Worm (Caenorhabditis elegans) whole organism, L2 larva: ENCODE results near the gene daf-1.
"Not testable (repeated sequence)": the region's sequence is repeated elsewhere in the genome, so short reads cannot be mapped to it uniquely, and the experiment has no call there.

Experiments used
- C34F6.9 ChIP-seq: fragments of 150-350 bp; optimal IDR thresholded peaks from 2 replicates; lab custom pipeline; 2014; ENCODE audit warnings: missing biosample characterization, missing genetic modification characterization
- F13H6.1 ChIP-seq: sonication (generic microtip); optimal IDR thresholded peaks from 2 replicates; lab custom pipeline; 2016; ENCODE audit warnings: missing genetic modification characterization, missing compliant biosample characterization
- R02D3.7 ChIP-seq: fragments of 150-350 bp; optimal IDR thresholded peaks from 2 replicates; lab custom pipeline; 2014; ENCODE audit warnings: missing biosample characterization, missing genetic modification characterization
- Y55F3AM.14 ChIP-seq: fragments of 200-800 bp; sonication (Bioruptor generic); optimal IDR thresholded peaks from 2 replicates; lab custom pipeline; 2018; ENCODE audit warnings: mild to moderate bottlenecking, missing genetic modification characterization, missing compliant biosample characterization
- ZK546.5 ChIP-seq: sonication (generic microtip); optimal IDR thresholded peaks from 2 replicates; lab custom pipeline; 2017; ENCODE audit warnings: missing biosample characterization, missing genetic modification characterization
- alr-1 ChIP-seq: fragments of 150-350 bp; optimal IDR thresholded peaks from 2 replicates; lab custom pipeline; 2014; ENCODE audit warnings: missing biosample characterization, missing genetic modification characterization
- blmp-1 ChIP-seq: sonication (generic microtip); optimal IDR thresholded peaks from 2 replicates; lab custom pipeline; 2017; ENCODE audit warnings: missing genetic modification characterization, mild to moderate bottlenecking, missing compliant biosample characterization, antibody characterized with exemption, moderate library complexity; ENCODE audit not compliant: insufficient read depth
- ceh-82 ChIP-seq: fragments of 150-350 bp; optimal IDR thresholded peaks from 2 replicates; lab custom pipeline; 2014; ENCODE audit warnings: missing biosample characterization, missing genetic modification characterization
- crh-2 ChIP-seq: sonication (generic microtip); optimal IDR thresholded peaks from 2 replicates; lab custom pipeline; 2017; ENCODE audit warnings: missing biosample characterization, missing genetic modification characterization
- dmd-4 ChIP-seq: sonication (generic microtip); optimal IDR thresholded peaks from 2 replicates; lab custom pipeline; 2017; ENCODE audit warnings: missing biosample characterization, missing genetic modification characterization
- egl-27 ChIP-seq: sonication (generic microtip); optimal IDR thresholded peaks from 3 replicates; lab custom pipeline; 2017; ENCODE audit warnings: missing biosample characterization, missing genetic modification reagents, missing genetic modification characterization
- elt-1 ChIP-seq: fragments of 150-350 bp; optimal IDR thresholded peaks from 2 replicates; lab custom pipeline; 2014; ENCODE audit warnings: missing biosample characterization, missing genetic modification characterization
- fos-1 ChIP-seq: fragments of 150-350 bp; optimal IDR thresholded peaks from 2 replicates; lab custom pipeline; 2014; ENCODE audit warnings: missing biosample characterization, missing genetic modification characterization
- gmeb-1 ChIP-seq: fragments of 150-350 bp; optimal IDR thresholded peaks from 2 replicates; lab custom pipeline; 2014; ENCODE audit warnings: missing biosample characterization, missing genetic modification characterization
- lin-11 ChIP-seq: fragments of 150-350 bp; sonication (generic microtip); optimal IDR thresholded peaks from 2 replicates; lab custom pipeline; 2014; ENCODE audit warnings: missing biosample characterization, missing genetic modification characterization, inconsistent platforms, mixed read lengths
- lin-13 ChIP-seq: fragments of 150-350 bp; optimal IDR thresholded peaks from 2 replicates; lab custom pipeline; 2014; ENCODE audit warnings: missing biosample characterization, missing genetic modification reagents, missing genetic modification characterization
- lsy-2 ChIP-seq, 2 experiments: fragments of 150-350 bp in 1 of 2; sonication (generic microtip) in 1 of 2; optimal IDR thresholded peaks; 2 replicates each; lab custom pipeline; 2014 to 2017; ENCODE audit warnings: missing biosample characterization in 2 of 2, missing genetic modification characterization in 2 of 2
- mbf-1 ChIP-seq: sonication (generic microtip); optimal IDR thresholded peaks from 2 replicates; lab custom pipeline; 2017; ENCODE audit warnings: missing biosample characterization, missing genetic modification characterization
- nhr-10 ChIP-seq: sonication (generic microtip); optimal IDR thresholded peaks from 2 replicates; lab custom pipeline; 2017; ENCODE audit warnings: missing biosample characterization, missing genetic modification characterization
- nhr-129 ChIP-seq: fragments of 150-350 bp; optimal IDR thresholded peaks from 2 replicates; lab custom pipeline; 2014; ENCODE audit warnings: missing biosample characterization, missing genetic modification characterization
- nhr-21 ChIP-seq: fragments of 150-350 bp; optimal IDR thresholded peaks from 2 replicates; lab custom pipeline; 2014; ENCODE audit warnings: missing biosample characterization, missing genetic modification characterization
- nhr-23 ChIP-seq: fragments of 150-350 bp; optimal IDR thresholded peaks from 2 replicates; lab custom pipeline; 2014; ENCODE audit warnings: missing biosample characterization, missing genetic modification reagents, missing genetic modification characterization
- nhr-25 ChIP-seq: fragments of 150-350 bp; sonication (generic microtip); optimal IDR thresholded peaks from 3 replicates; lab custom pipeline; 2014; ENCODE audit warnings: missing biosample characterization, missing genetic modification characterization
- nhr-6 ChIP-seq: fragments of 150-350 bp; optimal IDR thresholded peaks from 2 replicates; lab custom pipeline; 2014; ENCODE audit warnings: missing biosample characterization, missing genetic modification characterization
- sem-4 ChIP-seq: fragments of 150-350 bp; optimal IDR thresholded peaks from 2 replicates; lab custom pipeline; 2014; ENCODE audit warnings: missing biosample characterization, missing genetic modification reagents, missing genetic modification characterization
- skn-1 ChIP-seq: sonication (generic microtip); optimal IDR thresholded peaks from 2 replicates; lab custom pipeline; 2017; ENCODE audit warnings: missing biosample characterization, missing genetic modification characterization
- sma-3 ChIP-seq: sonication (generic microtip); optimal IDR thresholded peaks from 2 replicates; lab custom pipeline; 2016; ENCODE audit warnings: missing genetic modification reagents, missing genetic modification characterization, missing compliant biosample characterization
- sma-9 ChIP-seq, 2 experiments: fragments of 150-350 bp in 1 of 2; sonication (generic microtip) in 1 of 2; optimal IDR thresholded peaks; 2 replicates each; lab custom pipeline; 2014 to 2016; ENCODE audit warnings: missing genetic modification characterization in 2 of 2, mild to moderate bottlenecking in 1 of 2, missing biosample characterization in 1 of 2, missing compliant biosample characterization in 1 of 2, missing genetic modification reagents in 1 of 2, moderate library complexity in 1 of 2
- unc-39 ChIP-seq: fragments of 150-350 bp; optimal IDR thresholded peaks from 2 replicates; lab custom pipeline; 2014; ENCODE audit warnings: missing biosample characterization, missing genetic modification characterization
- zag-1 ChIP-seq: fragments of 150-350 bp; optimal IDR thresholded peaks from 2 replicates; lab custom pipeline; 2014; ENCODE audit warnings: missing biosample characterization, missing genetic modification characterization
- ztf-1 ChIP-seq: fragments of 200-800 bp; sonication (Bioruptor generic); conservative IDR thresholded peaks from 2 replicates; pipeline ENCODE4 v1.3.6; 2022; ENCODE audit warnings: missing genetic modification characterization, missing compliant biosample characterization
- ztf-11 ChIP-seq: sonication (generic microtip); optimal IDR thresholded peaks from 2 replicates; lab custom pipeline; 2017; ENCODE audit warnings: missing biosample characterization, missing genetic modification characterization
- ztf-4 ChIP-seq: fragments of 150-350 bp; optimal IDR thresholded peaks from 2 replicates; lab custom pipeline; 2014; ENCODE audit warnings: missing biosample characterization, missing genetic modification characterization

Gene daf-1

DNA sequence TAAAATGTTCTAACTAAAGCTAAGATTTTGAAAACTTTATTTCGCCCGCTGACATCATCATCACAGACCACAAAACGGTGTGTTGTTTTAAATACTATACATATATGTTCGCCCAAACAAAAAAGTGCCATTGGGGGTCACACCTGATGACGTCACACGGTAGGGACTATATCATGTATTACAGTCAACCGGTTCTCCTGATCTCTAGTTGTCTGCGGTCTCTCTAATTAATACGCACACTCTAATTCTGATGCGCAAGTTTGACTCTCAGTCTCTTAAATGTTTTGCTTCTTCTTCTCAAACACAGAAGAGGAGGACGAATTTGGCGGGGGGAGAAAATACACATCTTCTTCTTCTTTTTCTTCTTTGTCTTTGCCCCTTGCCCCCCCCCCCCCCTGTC is 29.4 kb upstream of the daf-1 start:
- TF ChIP-seq F13H6.1 (tag; lab: Kevin White, UChicago) (peak; percentile 9), ztf-4 (tag; lab: Kevin White, UChicago) (peak; percentile 11), lsy-2 (tag; optimal IDR thresholded peaks at IDR 0.05; lab: Kevin White, UChicago) (peak in 1 of 2 experiments; percentile 24), nhr-25 (tag; lab: Kevin White, UChicago) (peak; percentile 92), nhr-21 (tag; lab: Kevin White, UChicago) (peak; percentile 36), ceh-82 (tag; lab: Kevin White, UChicago) (no peak), nhr-129 (tag; lab: Kevin White, UChicago) (peak; percentile 9), elt-1 (tag; lab: Kevin White, UChicago) (no peak), sma-9 (GFP tag; optimal IDR thresholded peaks at IDR 0.05; lab: Kevin White, UChicago) (peak; percentile 51), sma-9 (tag; optimal IDR thresholded peaks at IDR 0.05; lab: Kevin White, UChicago) (no peak), blmp-1 (tag; lab: Kevin White, UChicago) (peak; percentile 59), sem-4 (tag; lab: Kevin White, UChicago) (peak; percentile 35), crh-2 (tag; lab: Kevin White, UChicago) (peak; percentile 59), Y55F3AM.14 (peak; percentile 36), gmeb-1 (no peak), sma-3 (GFP tag; lab: Kevin White, UChicago) (peak; percentile 81), skn-1 (tag; lab: Kevin White, UChicago) (no peak), egl-27 (tag; lab: Kevin White, UChicago) (peak; percentile 6)

DNA sequence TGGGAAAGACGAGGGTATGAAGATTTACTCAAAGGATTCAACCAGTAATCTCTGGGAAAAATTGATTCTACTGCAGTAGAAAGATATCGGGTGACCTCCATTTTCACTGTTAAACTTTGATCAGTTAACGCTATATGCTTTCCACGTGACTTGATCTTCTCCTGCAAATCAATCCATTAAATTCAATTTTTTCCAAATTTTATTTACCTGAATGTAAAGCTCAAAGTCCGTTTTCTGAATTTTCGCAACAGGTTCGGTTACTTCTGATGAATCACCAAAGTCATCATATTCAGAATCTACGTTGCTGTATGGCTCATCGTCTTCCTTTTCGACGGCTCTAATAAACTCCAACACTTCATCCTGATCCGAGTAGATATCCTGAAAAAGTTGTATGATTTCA is 22.9 kb upstream of the daf-1 start, which contains the start of gene B0545.4:
Gene B0545.4 (minus strand): TSS at position 101 of the 400 bp plus-strand sequence.
- TF ChIP-seq nhr-6 (tag; lab: Kevin White, UChicago) (no peak), sem-4 (tag; lab: Kevin White, UChicago) (no peak), C34F6.9 (tag; lab: Kevin White, UChicago) (no peak), nhr-25 (tag; lab: Kevin White, UChicago) (no peak), R02D3.7 (tag; lab: Kevin White, UChicago) (no peak), lin-11 (tag; lab: Kevin White, UChicago) (no peak), nhr-23 (tag; lab: Kevin White, UChicago) (no peak), ZK546.5 (tag; lab: Kevin White, UChicago) (no peak), unc-39 (tag; lab: Kevin White, UChicago) (no peak), skn-1 (tag; lab: Kevin White, UChicago) (no peak)
- TF ChIP-seq, all 48 proteins: peak for 0

DNA sequence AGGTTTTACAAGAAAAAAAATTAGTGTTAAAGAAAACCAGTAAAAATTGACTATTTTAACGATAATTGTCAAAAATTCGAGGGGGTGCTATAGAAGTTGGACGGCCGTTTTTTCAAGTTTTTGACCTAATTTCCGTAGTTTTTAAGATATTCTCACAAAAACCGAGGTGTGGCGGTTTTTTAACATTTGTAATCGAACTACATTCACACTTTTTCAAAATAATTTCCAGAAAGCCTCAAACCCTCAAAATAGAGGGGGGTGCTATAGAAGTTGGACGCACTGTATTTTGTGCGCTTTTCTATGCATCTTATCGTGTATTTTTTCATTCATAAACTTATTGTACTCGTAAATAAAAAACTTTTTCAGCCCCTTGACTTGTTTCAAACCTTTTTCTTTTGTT is 20.8 kb upstream of the daf-1 start, which contains the start of gene F29C4.4:
Gene F29C4.4 (plus strand): TSS at position 301 of the 400 bp plus-strand sequence.
- TF ChIP-seq alr-1; unc-39 (tag; lab: Kevin White, UChicago); lsy-2 (tag; optimal IDR thresholded peaks at IDR 0.05; lab: Kevin White, UChicago): not testable (repeated sequence)
- TF ChIP-seq, all 48 proteins: peak for 0; not testable (repeated sequence) for 48

DNA sequence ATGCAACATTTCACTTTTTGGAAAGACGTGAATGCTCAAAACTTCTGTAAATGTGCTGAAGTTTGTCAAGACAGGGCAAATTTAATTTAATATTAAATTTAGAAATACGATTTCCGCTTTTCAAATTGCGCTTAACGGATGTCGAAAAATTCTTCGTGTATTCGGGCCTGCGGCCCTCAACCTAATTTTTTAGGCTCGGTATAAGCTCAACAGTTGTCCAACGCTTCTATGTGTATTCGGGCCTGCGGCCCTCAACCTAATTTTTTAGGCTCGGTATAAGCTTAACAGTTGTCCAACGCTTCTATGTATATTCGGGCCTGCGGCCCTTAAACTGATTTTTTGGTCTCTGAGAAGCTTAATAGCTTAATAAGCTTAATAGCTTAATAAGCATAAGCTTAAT is 13.4 kb upstream of the daf-1 start:
- no peak for TF ChIP-seq sma-3 (GFP tag; lab: Kevin White, UChicago)
- no peak for TF ChIP-seq zag-1
- no peak for TF ChIP-seq ztf-1 (GFP tag; lab: Robert Waterston, UW)
- TF ChIP-seq nhr-10 (tag; lab: Kevin White, UChicago) = no peak
- TF ChIP-seq dmd-4 (tag; lab: Kevin White, UChicago) = no peak
- no peak for TF ChIP-seq egl-27 (tag; lab: Kevin White, UChicago)
- TF ChIP-seq fos-1 (tag; lab: Kevin White, UChicago) = no peak

DNA sequence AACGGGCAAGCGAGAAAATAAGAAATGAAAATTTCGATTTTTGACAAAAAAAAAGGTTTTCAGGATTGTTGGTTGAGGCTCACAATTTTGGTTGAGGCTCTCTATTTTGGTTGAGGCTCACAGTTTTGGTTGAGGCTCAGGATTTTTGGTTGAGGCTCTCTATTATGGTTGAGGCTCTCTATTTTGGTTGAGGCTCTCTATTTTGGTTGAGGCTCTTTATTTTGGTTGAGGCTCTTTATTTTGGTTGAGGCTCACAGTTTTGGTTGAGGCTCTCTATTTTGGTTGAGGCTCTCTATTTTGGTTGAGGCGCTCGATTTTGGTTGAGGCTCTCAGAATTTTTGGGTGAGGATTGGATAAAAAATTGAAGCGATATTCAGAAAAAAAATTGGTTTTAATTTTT is 12.4 kb upstream of the daf-1 start:
- TF ChIP-seq nhr-23 (tag; lab: Kevin White, UChicago) (no peak), F13H6.1 (tag; lab: Kevin White, UChicago) (no peak), lin-11 (tag; lab: Kevin White, UChicago) (no peak), ztf-4 (tag; lab: Kevin White, UChicago) (no peak), zag-1 (no peak), ztf-11 (tag; lab: Kevin White, UChicago) (no peak), nhr-129 (tag; lab: Kevin White, UChicago) (no peak), sma-9 (GFP tag; optimal IDR thresholded peaks at IDR 0.05; lab: Kevin White, UChicago) (no peak), sma-9 (tag; optimal IDR thresholded peaks at IDR 0.05; lab: Kevin White, UChicago) (no peak), lin-13 (GFP tag; lab: Kevin White, UChicago) (no peak), mbf-1 (tag; lab: Kevin White, UChicago) (no peak), nhr-21 (tag; lab: Kevin White, UChicago) (no peak), nhr-25 (tag; lab: Kevin White, UChicago) (no peak), alr-1 (no peak)
